Fruit fly (Drosophila melanogaster) whole organism, wandering third instar larva: ENCODE data around the gene mthl5.
A peak's percentile ranks its signal among the peaks of the same experiment; 100 is the strongest.

Experiments
- Abd-B ChIP-seq: fragments of >200 bp; optimal IDR thresholded peaks from 2 replicates; lab custom pipeline; 2017; ENCODE audit warnings: missing biosample characterization, missing genetic modification characterization
- CG9705 ChIP-seq: fragments of 200-800 bp; sonication (Bioruptor generic); optimal IDR thresholded peaks from 2 replicates; lab custom pipeline; 2018; ENCODE audit warnings: missing biosample characterization, mild to moderate bottlenecking, missing genetic modification characterization
- Hr83 ChIP-seq: fragments of 200-300 bp; sonication (Bioruptor generic); optimal IDR thresholded peaks from 2 replicates; lab custom pipeline; 2016; ENCODE audit warnings: missing biosample characterization, mild to moderate bottlenecking, missing genetic modification characterization, moderate library complexity; ENCODE audit not compliant: poor library complexity, severe bottlenecking
- OdsH ChIP-seq: fragments of 200-800 bp; sonication (Bioruptor generic); optimal IDR thresholded peaks from 2 replicates; lab custom pipeline; 2016; ENCODE audit warnings: missing biosample characterization, mild to moderate bottlenecking, missing genetic modification characterization
- Vsx2 ChIP-seq: fragments of 200-300, 225-300 bp; sonication (Bioruptor generic); optimal IDR thresholded peaks from 2 replicates; lab custom pipeline; 2018; ENCODE audit warnings: missing biosample characterization, missing genetic modification characterization; ENCODE audit not compliant: partially characterized antibody
- ey ChIP-seq: fragments of 200-800 bp; sonication (Bioruptor generic); optimal IDR thresholded peaks from 2 replicates; lab custom pipeline; 2016; ENCODE audit warnings: missing biosample characterization, missing genetic modification characterization
- sage ChIP-seq: fragments of 200-800 bp; sonication (Bioruptor generic); optimal IDR thresholded peaks from 2 replicates; lab custom pipeline; 2016; ENCODE audit warnings: missing biosample characterization, mild to moderate bottlenecking, missing genetic modification characterization

dm6 chr3R:11882506-11882953 is 4.4 kb downstream of the mthl5 start, which contains the start of the genes CG6962 and CG31368:
- TF ChIP-seq Abd-B, result no peak
- peak; percentile 22 for TF ChIP-seq sage (GFP tag; lab: Kevin White, UChicago)
- TF ChIP-seq Vsx2 (GFP tag; lab: Kevin White, UChicago), result no peak
- TF ChIP-seq CG9705 (GFP tag; lab: Kevin White, UChicago), result peak; percentile 70
- peak; percentile 58 for TF ChIP-seq ey
- TF ChIP-seq OdsH (GFP tag; lab: Kevin White, UChicago), result peak; percentile 50
- peak; percentile 56 for TF ChIP-seq Hr83 (GFP tag; lab: Kevin White, UChicago)
